Worm (Caenorhabditis elegans): ENCODE measurements around the gene cpg-19.

DNA sequence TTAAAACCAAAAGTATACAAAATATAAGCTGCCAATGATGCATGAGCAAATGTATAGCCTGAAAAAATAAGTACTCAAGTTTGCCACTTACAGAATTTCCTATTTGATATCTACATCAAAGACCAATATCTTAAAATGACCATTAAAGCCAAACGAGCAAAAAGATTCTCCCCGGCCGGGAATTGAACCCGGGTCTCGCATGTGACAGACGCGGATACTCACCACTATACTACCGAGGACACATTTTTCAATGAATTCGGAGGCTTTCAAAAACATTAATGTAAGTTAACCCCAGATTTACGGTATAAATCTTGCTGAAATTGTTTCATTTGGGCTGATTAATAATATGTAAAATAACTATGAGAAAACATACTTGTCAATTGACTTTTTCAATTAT, 3.5 kb upstream of the cpg-19 start:
- TF ChIP-seq ama-1 (optimal IDR thresholded peaks at IDR 0.05) (no peak), sea-1 (GFP tag; conservative IDR thresholded peaks at IDR 0.05) (no peak), flt-1 (GFP tag; IDR thresholded peaks at IDR 0.05) (no peak), aly-1 (tag; optimal IDR thresholded peaks at IDR 0.05) (no peak)

All from whole organism, early embryonic.